Fruit fly (Drosophila melanogaster) whole organism, adult: Measurements from ENCODE around the gene nullo.

Experiments
- CG11617 ChIP-seq: fragments of 200-800 bp; sonication (Bioruptor generic); optimal IDR thresholded peaks from 2 replicates; lab custom pipeline; 2017; ENCODE audit warnings: mild to moderate bottlenecking, missing biosample characterization, missing genetic modification reagents, missing genetic modification characterization
- CG12768 ChIP-seq: fragments of 200-800 bp; sonication (Bioruptor generic); optimal IDR thresholded peaks from 2 replicates; lab custom pipeline; 2017; ENCODE audit warnings: missing biosample characterization, missing genetic modification characterization, mild to moderate bottlenecking, moderate library complexity, missing genetic modification reagents
- CG1620 ChIP-seq: fragments of 200-800 bp; sonication (Bioruptor generic); optimal IDR thresholded peaks from 2 replicates; lab custom pipeline; 2016; ENCODE audit warnings: missing biosample characterization, missing genetic modification characterization
- CG33017 ChIP-seq: fragments of 200-800 bp; sonication (Bioruptor generic); optimal IDR thresholded peaks from 2 replicates; lab custom pipeline; 2018; ENCODE audit warnings: missing biosample characterization, mild to moderate bottlenecking, missing genetic modification characterization, moderate library complexity
- CG7101 ChIP-seq: fragments of 200-800 bp; sonication (Bioruptor generic); optimal IDR thresholded peaks from 2 replicates; lab custom pipeline; 2018; ENCODE audit warnings: missing biosample characterization, mild to moderate bottlenecking, missing genetic modification characterization, moderate library complexity
- bab1 ChIP-seq: fragments of 200-800 bp; sonication (Bioruptor generic); optimal IDR thresholded peaks from 3 replicates; lab custom pipeline; 2019; ENCODE audit warnings: missing biosample characterization, mild to moderate bottlenecking, missing genetic modification characterization, moderate library complexity
- cic ChIP-seq: fragments of 200-800 bp; sonication (Bioruptor generic); optimal IDR thresholded peaks from 2 replicates; lab custom pipeline; 2017; ENCODE audit warnings: missing biosample characterization, mild to moderate bottlenecking, missing genetic modification characterization, moderate library complexity
- kay ChIP-seq: fragments of 200-800 bp; sonication (Bioruptor generic); peaks from one replicate; lab custom pipeline; 2016; ENCODE audit warnings: missing biosample characterization, missing genetic modification characterization, borderline replicate concordance
- ovo ChIP-seq: fragments of 200-800 bp; sonication (Bioruptor generic); optimal IDR thresholded peaks from 2 replicates; lab custom pipeline; 2016; ENCODE audit warnings: missing biosample characterization, missing genetic modification characterization
- tj ChIP-seq: fragments of 200-800 bp; sonication (Bioruptor generic); optimal IDR thresholded peaks from 3 replicates; lab custom pipeline; 2017; ENCODE audit warnings: missing biosample characterization, mild to moderate bottlenecking, missing genetic modification characterization, moderate library complexity

dm6 chrX:7058973-7059372 is 9.7 kb downstream of the nullo start:
- TF ChIP-seq CG33017 (tag; lab: Kevin White, UChicago) (no peak), kay (no peak), cic (GFP tag; lab: Kevin White, UChicago) (no peak), bab1 (GFP tag; lab: Kevin White, UChicago) (no peak), ovo (GFP tag; lab: Kevin White, UChicago) (no peak), CG1620 (GFP tag; lab: Kevin White, UChicago) (no peak), CG11617 (no peak), CG12768 (GFP tag; lab: Kevin White, UChicago) (no peak), CG7101 (tag; lab: Kevin White, UChicago) (no peak), tj (GFP tag; lab: Kevin White, UChicago) (no peak)
